Worm (Caenorhabditis elegans): ENCODE results near the gene rpb-6.

DNA sequence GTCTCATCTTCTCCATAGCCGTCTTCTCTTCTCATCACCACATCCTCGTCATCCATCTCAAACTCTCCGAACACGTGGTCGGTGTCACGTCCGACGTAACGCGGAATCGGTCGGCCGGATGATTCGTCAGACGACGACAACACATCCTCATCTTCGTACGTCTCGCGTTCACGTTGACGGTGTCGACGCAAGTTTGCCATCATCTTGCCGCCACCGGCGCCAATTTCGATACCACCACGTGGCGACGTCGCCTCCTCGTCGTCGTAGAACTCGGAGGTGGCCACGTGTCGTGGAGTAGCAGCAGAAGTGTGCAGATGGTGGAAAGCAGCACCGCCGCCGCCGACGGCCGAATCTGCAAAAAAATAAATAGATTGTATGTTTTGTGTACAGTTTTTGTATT is 31.9 kb upstream of the rpb-6 start:
- no peak for TF ChIP-seq W03F9.2 (tag; optimal IDR thresholded peaks at IDR 0.05)
- TF ChIP-seq him-1 (tag; optimal IDR thresholded peaks at IDR 0.05), result no peak

Measured in whole organism, L4/young adult.